Worm (Caenorhabditis elegans) whole organism, dauer: ENCODE measurements around the gene gldi-2.

Experiments used
- unc-62 ChIP-seq: sonication (generic microtip); optimal IDR thresholded peaks from 2 replicates; lab custom pipeline; 2017; ENCODE audit warnings: missing biosample characterization, missing genetic modification reagents, missing genetic modification characterization

The gldi-2 gene

DNA sequence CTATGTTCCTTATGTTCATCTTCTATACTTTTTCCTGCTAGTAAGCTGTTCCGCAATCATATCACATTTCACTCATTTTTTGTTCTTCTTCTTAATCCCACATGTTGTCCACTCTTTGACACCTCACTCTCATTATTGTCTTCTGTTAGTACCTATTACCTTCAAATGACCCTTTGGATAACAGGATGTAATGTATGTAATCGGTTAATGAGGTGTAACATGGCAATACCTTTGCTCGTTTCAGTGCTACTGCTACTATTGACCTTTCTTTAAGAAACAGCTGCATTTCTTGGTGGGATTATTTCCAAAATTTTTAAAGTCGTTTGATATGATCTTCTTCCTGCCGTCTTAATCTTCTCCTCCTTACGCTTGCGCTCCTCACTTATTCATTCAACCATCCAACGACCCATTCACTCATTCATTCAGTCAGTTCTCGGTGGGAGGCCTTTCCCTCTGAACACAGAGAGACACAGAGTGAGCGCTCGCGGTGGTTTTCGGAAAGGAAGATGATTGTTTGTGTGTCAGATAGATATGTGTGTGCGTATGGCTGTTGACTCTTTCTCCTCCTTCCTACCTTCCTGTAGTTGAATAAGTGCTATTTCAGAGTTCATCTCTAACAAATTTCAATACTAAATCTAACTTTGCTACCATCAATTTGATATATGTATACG is 48.4 kb downstream of the gldi-2 start:
- TF ChIP-seq unc-62 (GFP tag; lab: Kevin White, UChicago), result no peak

DNA sequence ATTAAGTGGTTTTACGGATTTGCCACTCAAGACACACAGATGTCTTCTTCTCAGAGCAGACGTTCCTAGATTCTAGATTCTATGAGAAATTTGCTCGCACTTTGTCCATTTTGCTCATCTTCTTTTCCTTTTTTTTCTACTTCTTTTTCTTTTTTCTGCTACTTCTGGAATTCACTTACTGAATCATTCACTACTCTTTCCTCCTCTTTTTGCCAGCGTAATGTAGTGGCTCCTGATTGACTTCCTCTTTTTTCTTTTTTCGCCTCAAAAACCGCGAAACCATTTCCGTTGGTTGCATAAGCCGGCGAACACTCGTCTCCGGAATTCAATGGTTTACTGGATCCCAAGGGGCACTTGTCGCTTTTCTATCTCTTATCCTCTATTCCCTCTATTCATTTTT is 49.0 kb downstream of the gldi-2 start:
- no peak for TF ChIP-seq unc-62 (GFP tag; lab: Kevin White, UChicago)

DNA sequence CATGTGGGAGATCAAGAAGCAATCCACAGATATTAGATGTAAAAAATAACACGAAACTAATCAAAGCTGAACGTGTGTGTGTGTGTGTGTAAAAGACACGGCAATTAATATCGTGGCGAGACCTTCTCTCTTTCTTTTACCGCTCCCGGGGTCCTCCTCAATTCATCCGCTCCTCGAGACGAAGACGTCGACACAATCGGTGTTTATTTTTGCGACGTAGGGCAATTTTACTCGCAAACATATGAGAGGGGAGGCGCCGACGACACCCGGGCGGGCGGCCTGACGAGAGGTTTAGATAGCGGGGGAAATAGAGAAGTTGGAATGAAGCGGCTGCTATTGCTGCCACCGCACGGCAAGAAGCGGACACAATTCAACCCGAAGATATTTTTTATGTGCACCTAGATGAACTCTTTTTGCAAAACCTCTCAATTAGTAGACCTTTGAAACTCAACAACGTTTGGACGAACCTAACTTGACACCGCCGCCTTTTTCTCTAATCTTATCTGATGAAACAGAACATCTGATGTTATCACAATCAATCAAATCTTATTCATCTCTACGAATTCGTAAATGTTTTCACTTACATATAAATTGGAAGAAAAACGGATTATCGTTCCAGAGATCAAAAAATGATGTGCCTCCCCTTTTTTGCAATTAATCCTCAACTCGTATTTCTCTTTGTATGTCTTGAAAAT is 49.6 kb downstream of the gldi-2 start:
- TF ChIP-seq unc-62 (GFP tag; lab: Kevin White, UChicago), result no peak

DNA sequence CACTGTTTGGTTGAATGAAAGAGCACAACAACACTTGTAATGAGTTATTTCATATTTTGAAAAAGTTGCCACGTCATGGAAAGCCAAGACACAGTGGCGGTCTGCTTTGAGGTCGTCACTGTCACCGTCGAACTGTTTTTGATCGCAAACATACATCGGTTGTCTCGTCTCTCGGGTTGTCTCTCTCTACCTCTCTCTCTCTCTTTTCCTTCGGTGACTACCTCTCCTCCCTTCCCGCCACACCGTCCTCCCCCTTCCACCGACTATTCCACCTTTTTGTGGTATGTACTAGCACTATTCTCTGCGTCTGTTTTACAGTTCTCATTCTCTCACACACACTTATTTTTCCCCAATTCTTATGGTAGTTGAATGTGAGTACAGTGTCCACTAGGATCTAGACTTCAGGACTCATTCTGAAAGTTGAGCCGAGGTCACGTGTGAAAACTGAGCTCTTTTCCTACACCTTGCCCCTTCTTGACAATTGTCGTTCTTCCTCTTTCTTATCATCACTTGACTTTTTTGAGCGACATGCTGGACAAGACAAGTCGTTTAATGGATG is 50.6 kb downstream of the gldi-2 start:
- no peak for TF ChIP-seq unc-62 (GFP tag; lab: Kevin White, UChicago)

DNA sequence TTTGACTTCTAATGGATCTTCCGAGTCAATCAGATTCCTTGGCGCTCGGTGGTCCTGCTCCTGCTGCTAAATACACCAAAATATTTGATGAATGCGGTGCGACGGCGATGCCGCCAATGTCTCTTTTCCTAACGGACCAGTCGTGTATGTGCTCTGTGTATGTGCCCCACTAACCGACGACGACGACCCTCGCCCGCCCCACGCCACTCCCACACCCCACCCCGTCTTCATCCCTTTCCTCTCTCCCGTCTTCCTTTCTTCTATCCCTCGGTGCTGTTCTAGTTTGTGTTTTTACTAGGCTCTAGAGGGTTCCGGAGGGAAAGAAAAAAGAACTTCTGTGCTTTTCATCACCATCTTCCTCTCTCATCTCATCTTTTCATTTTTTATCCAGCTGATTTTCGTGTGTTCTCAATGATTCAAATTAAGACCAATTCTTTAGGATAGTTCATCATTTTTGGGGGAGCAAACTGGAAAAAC is 51.4 kb downstream of the gldi-2 start, which contains the start of gene egl-27:
egl-27 (plus strand) TSS at position 427 of the 477 bp plus-strand sequence.
- TF ChIP-seq unc-62 (GFP tag; lab: Kevin White, UChicago), result no peak

DNA sequence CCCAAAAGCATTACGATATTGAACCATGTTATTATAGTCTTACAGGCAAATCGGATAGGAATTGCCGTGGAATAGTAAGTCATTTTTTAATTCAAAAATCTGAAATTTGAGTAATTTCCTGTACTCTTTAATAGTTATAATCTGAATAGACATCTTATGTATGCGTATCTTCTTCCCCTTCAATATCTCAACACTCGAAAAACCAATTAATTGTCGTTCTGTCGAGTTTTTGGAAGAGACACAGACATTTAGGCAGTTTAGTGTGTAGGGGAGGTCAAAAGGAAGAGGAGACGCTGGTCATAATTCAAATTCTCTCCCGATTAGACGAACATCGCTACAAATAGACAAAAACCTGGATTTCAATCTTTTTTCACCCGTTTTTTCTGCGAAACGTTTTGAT is 52.3 kb downstream of the gldi-2 start:
- no peak for TF ChIP-seq unc-62 (GFP tag; lab: Kevin White, UChicago)

DNA sequence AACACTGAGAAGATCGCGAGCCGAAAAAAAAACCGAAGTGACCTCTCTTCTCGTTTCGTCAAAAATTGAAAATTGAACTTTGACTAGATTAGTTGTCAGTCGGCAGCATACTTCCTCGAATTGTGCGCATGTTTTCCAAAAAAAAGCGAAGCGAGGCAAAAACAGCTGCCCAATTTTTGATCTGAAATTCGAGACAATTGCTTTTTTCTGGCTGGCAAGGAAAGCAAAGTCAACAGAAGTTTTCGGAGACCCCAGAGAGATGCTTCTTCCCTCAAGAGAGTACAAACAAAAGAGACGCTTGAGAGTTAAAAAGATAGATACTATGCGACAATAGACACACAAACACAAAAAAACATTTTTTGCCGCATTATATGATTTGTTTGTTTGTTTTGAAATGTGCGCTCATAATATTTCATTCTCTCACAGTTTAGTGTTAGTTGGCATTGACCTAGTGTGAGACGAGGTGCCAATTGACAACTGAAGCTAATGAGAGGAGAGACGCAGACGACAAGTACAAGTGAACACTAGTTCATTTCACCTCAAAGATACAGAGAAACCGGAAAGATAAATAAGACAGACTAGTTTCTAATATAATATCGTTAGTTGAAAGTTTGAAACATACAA is 52.9 kb downstream of the gldi-2 start:
- TF ChIP-seq unc-62 (GFP tag; lab: Kevin White, UChicago), result no peak

DNA sequence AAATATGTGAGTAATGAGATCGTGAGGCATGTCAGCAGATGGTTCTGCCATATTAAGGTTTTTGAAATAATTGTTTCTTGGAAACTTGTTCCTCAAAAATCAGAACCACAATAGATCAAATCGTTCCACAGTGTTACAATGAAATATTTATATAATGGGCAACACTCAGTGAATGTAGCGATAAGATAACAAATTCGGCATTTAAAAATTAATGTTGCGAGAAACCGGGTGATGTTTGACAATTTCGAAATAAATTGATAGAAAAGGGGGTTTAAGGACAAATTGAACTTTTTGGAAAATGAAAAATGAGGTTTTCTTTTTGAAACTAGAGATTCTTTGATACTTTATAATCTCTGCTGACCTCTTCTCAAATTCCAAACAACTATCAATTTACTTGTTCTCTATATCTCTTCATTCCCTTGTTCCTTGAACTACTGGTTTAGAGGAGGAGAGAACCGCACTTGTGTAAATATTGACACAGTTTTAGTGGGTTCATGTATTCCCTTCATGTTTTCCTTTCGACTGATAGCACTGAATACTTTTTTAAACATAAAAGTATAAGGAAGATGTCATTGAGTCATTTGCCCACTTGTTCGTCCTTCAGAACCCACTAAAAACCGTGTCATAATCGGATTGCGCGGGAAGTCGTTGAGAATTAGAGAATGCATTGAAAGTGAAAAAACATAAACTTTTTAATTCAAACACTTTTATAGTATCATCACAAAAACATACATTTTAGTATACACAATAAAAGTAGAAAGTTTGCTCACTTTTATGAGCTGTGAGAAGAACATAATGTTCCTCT is 53.7 kb downstream of the gldi-2 start:
- no peak for TF ChIP-seq unc-62 (GFP tag; lab: Kevin White, UChicago)
